Fruit fly (Drosophila melanogaster) whole organism, prepupa: ENCODE data around the gene CG31675.

Experiments
- Blimp-1 ChIP-seq: fragments of 200-800 bp; sonication (Bioruptor generic); optimal IDR thresholded peaks from 3 replicates; lab custom pipeline; 2017; ENCODE audit warnings: missing biosample characterization, missing genetic modification characterization, mild to moderate bottlenecking, moderate library complexity, missing genetic modification reagents
- CG10669 ChIP-seq: fragments of 200-800 bp; sonication (Bioruptor generic); optimal IDR thresholded peaks from 3 replicates; lab custom pipeline; 2018; ENCODE audit warnings: missing biosample characterization, mild to moderate bottlenecking, missing genetic modification characterization, moderate library complexity
- CG11294 ChIP-seq: fragments of 200-800 bp; sonication (Bioruptor generic); IDR thresholded peaks from 2 replicates; pipeline ENCODE4 v1.3.6; 2022; ENCODE audit warnings: missing biosample characterization, missing genetic modification characterization
- CG11902 ChIP-seq: fragments of 200-800 bp; sonication (Bioruptor generic); optimal IDR thresholded peaks from 3 replicates; lab custom pipeline; 2016; ENCODE audit warnings: missing biosample characterization, missing genetic modification characterization
- CG15336 ChIP-seq: fragments of 200-800 bp; sonication (Bioruptor generic); IDR thresholded peaks from 2 replicates; pipeline ENCODE4 v1.3.6; 2022; ENCODE audit warnings: missing biosample characterization, missing genetic modification characterization
- CG1621 ChIP-seq: fragments of 200-800 bp; sonication (Bioruptor generic); optimal IDR thresholded peaks from 3 replicates; lab custom pipeline; 2018; ENCODE audit warnings: missing biosample characterization, mild to moderate bottlenecking, missing genetic modification characterization
- CG3032 ChIP-seq: fragments of 200-800 bp; optimal IDR thresholded peaks from 2 replicates; lab custom pipeline; 2019; ENCODE audit warnings: missing biosample characterization, mild to moderate bottlenecking, missing genetic modification characterization, moderate library complexity
- CG31627 ChIP-seq: fragments of 200-800 bp; sonication (Bioruptor generic); optimal IDR thresholded peaks from 3 replicates; lab custom pipeline; 2016; ENCODE audit warnings: missing biosample characterization, missing genetic modification characterization
- CG32006 ChIP-seq: fragments of 200-800 bp; sonication (Bioruptor generic); optimal IDR thresholded peaks from 3 replicates; lab custom pipeline; 2017; ENCODE audit warnings: missing biosample characterization, mild to moderate bottlenecking, missing genetic modification characterization
- CG34406 ChIP-seq: fragments of 200-800 bp; sonication (Bioruptor generic); optimal IDR thresholded peaks from 3 replicates; lab custom pipeline; 2016; ENCODE audit warnings: missing biosample characterization, missing genetic modification characterization
- CG4318 ChIP-seq: fragments of 200-800 bp; sonication (Bioruptor generic); optimal IDR thresholded peaks from 3 replicates; lab custom pipeline; 2017; ENCODE audit warnings: missing biosample characterization, mild to moderate bottlenecking, missing genetic modification characterization
- CG6163 ChIP-seq: fragments of 200-800 bp; sonication (Bioruptor generic); IDR thresholded peaks from 3 replicates; pipeline ENCODE4 v1.3.6; 2022; ENCODE audit warnings: missing biosample characterization, missing genetic modification characterization
- CG6276 ChIP-seq: fragments of 200-800 bp; sonication (Bioruptor generic); optimal IDR thresholded peaks from 2 replicates; lab custom pipeline; 2017; ENCODE audit warnings: missing biosample characterization, mild to moderate bottlenecking, missing genetic modification characterization
- CG6792 ChIP-seq: fragments of 200-800 bp; sonication (Bioruptor generic); optimal IDR thresholded peaks from 3 replicates; lab custom pipeline; 2016; ENCODE audit warnings: missing biosample characterization, missing genetic modification characterization
- CG6808 ChIP-seq: fragments of 200-800 bp; sonication (Bioruptor generic); optimal IDR thresholded peaks from 3 replicates; lab custom pipeline; 2017; ENCODE audit warnings: missing biosample characterization, missing genetic modification characterization, mild to moderate bottlenecking, moderate library complexity, missing genetic modification reagents
- CG6854 ChIP-seq: fragments of 200-800 bp; sonication (Bioruptor generic); optimal IDR thresholded peaks from 2 replicates; lab custom pipeline; 2017; ENCODE audit warnings: missing biosample characterization, mild to moderate bottlenecking, missing genetic modification characterization
- CG7368 ChIP-seq: fragments of 200-800 bp; sonication (Bioruptor generic); optimal IDR thresholded peaks from 3 replicates; lab custom pipeline; 2016; ENCODE audit warnings: missing biosample characterization, missing genetic modification characterization
- CG8119 ChIP-seq: fragments of 200-800 bp; sonication (Bioruptor generic); IDR thresholded peaks from 3 replicates; pipeline ENCODE4 v1.3.6; 2022; ENCODE audit warnings: missing biosample characterization, missing genetic modification characterization
- CG8632 ChIP-seq: fragments of 200-800 bp; sonication (Bioruptor generic); optimal IDR thresholded peaks from 3 replicates; lab custom pipeline; 2016; ENCODE audit warnings: missing biosample characterization, missing genetic modification characterization
- CG9139 ChIP-seq: fragments of 200-800 bp; sonication (Bioruptor generic); optimal IDR thresholded peaks from 3 replicates; lab custom pipeline; 2017; ENCODE audit warnings: missing biosample characterization, mild to moderate bottlenecking, missing genetic modification characterization
- Eip78C ChIP-seq: fragments of 200-800 bp; sonication (Bioruptor generic); peaks from one replicate; lab custom pipeline; 2016; ENCODE audit warnings: missing biosample characterization, missing genetic modification characterization
- Eip93F ChIP-seq: fragments of 200-800 bp; sonication (Bioruptor generic); optimal IDR thresholded peaks from 2 replicates; lab custom pipeline; 2016; ENCODE audit warnings: missing biosample characterization, mild to moderate bottlenecking, missing genetic modification characterization
- Ets21C ChIP-seq: fragments of 200-800 bp; sonication (Bioruptor generic); optimal IDR thresholded peaks from 3 replicates; lab custom pipeline; 2016; ENCODE audit warnings: missing biosample characterization, missing genetic modification characterization
- Ets96B ChIP-seq: fragments of 200-800 bp; optimal IDR thresholded peaks from 2 replicates; lab custom pipeline; 2019; ENCODE audit warnings: missing biosample characterization, mild to moderate bottlenecking, missing genetic modification characterization, moderate library complexity
- Hr4 ChIP-seq: fragments of 200-800 bp; sonication (Bioruptor generic); optimal IDR thresholded peaks from 3 replicates; lab custom pipeline; 2016; ENCODE audit warnings: missing biosample characterization, missing genetic modification characterization
- Lpt ChIP-seq: fragments of 200-800 bp; sonication (Bioruptor generic); optimal IDR thresholded peaks from 3 replicates; lab custom pipeline; 2016; ENCODE audit warnings: missing biosample characterization, missing genetic modification characterization
- Met ChIP-seq: fragments of 200-800 bp; sonication (Bioruptor generic); optimal IDR thresholded peaks from 3 replicates; lab custom pipeline; 2016; ENCODE audit warnings: missing biosample characterization, missing genetic modification characterization
- Smox ChIP-seq: fragments of 200-800 bp; sonication (Bioruptor generic); optimal IDR thresholded peaks from 3 replicates; lab custom pipeline; 2016; ENCODE audit warnings: missing biosample characterization, missing genetic modification characterization
- Sox102F ChIP-seq: fragments of 200-800 bp; sonication (Bioruptor generic); optimal IDR thresholded peaks from 2 replicates; lab custom pipeline; 2016; ENCODE audit warnings: missing biosample characterization, mild to moderate bottlenecking, missing genetic modification characterization
- Sox14 ChIP-seq: fragments of 200-800 bp; sonication (Bioruptor generic); optimal IDR thresholded peaks from 3 replicates; lab custom pipeline; 2016; ENCODE audit warnings: missing biosample characterization, missing genetic modification characterization
- acj6 ChIP-seq: fragments of 200-800 bp; sonication (Bioruptor generic); optimal IDR thresholded peaks from 3 replicates; lab custom pipeline; 2016; ENCODE audit warnings: missing biosample characterization, missing genetic modification characterization
- dac ChIP-seq: fragments of 200-800 bp; sonication (Bioruptor generic); optimal IDR thresholded peaks from 2 replicates; lab custom pipeline; 2017; ENCODE audit warnings: missing biosample characterization, mild to moderate bottlenecking, missing genetic modification characterization
- dsx ChIP-seq: fragments of 200-800 bp; optimal IDR thresholded peaks from 3 replicates; lab custom pipeline; 2019; ENCODE audit warnings: missing biosample characterization, mild to moderate bottlenecking, missing genetic modification characterization, moderate library complexity; ENCODE audit not compliant: poor library complexity, severe bottlenecking
- eg ChIP-seq: fragments of 200-800 bp; sonication (Bioruptor generic); IDR thresholded peaks from 3 replicates; pipeline ENCODE4 v1.3.6; 2022; ENCODE audit warnings: missing biosample characterization, missing genetic modification characterization
- fkh ChIP-seq: fragments of 200-800 bp; sonication (Bioruptor generic); optimal IDR thresholded peaks from 3 replicates; lab custom pipeline; 2017; ENCODE audit warnings: missing biosample characterization, mild to moderate bottlenecking, missing genetic modification characterization, moderate library complexity
- lz ChIP-seq: fragments of 200-800 bp; sonication (Bioruptor generic); optimal IDR thresholded peaks from 3 replicates; lab custom pipeline; 2016; ENCODE audit warnings: missing biosample characterization, missing genetic modification characterization
- net ChIP-seq: fragments of 200-800 bp; sonication (Bioruptor generic); optimal IDR thresholded peaks from 3 replicates; lab custom pipeline; 2016; ENCODE audit warnings: missing biosample characterization, missing genetic modification characterization
- salr ChIP-seq, 2 experiments: fragments of 200-800 bp; sonication (Bioruptor generic); optimal IDR thresholded peaks; 3 replicates each; lab custom pipeline; 2016 to 2018; ENCODE audit warnings: missing biosample characterization in 2 of 2, missing genetic modification characterization in 2 of 2, mild to moderate bottlenecking in 1 of 2
- spab ChIP-seq: fragments of 200-800 bp; sonication (Bioruptor generic); optimal IDR thresholded peaks from 2 replicates; lab custom pipeline; 2017; ENCODE audit warnings: missing biosample characterization, mild to moderate bottlenecking, missing genetic modification characterization, missing genetic modification reagents
- ss ChIP-seq, 2 experiments: fragments of 200-800 bp; sonication (Bioruptor generic); optimal IDR thresholded peaks; 2 replicates in 1 of 2; 3 replicates in 1 of 2; lab custom pipeline; 2017 to 2018; ENCODE audit warnings: mild to moderate bottlenecking in 2 of 2, missing biosample characterization in 2 of 2, missing genetic modification characterization in 2 of 2, moderate library complexity in 1 of 2
- topi ChIP-seq: fragments of 200-800 bp; sonication (Bioruptor generic); optimal IDR thresholded peaks from 3 replicates; lab custom pipeline; 2016; ENCODE audit warnings: missing biosample characterization, missing genetic modification characterization
- vri ChIP-seq: fragments of 200-800 bp; sonication (Bioruptor generic); optimal IDR thresholded peaks from 3 replicates; lab custom pipeline; 2016; ENCODE audit warnings: missing biosample characterization, mild to moderate bottlenecking, missing genetic modification characterization

CG31675 gene

DNA sequence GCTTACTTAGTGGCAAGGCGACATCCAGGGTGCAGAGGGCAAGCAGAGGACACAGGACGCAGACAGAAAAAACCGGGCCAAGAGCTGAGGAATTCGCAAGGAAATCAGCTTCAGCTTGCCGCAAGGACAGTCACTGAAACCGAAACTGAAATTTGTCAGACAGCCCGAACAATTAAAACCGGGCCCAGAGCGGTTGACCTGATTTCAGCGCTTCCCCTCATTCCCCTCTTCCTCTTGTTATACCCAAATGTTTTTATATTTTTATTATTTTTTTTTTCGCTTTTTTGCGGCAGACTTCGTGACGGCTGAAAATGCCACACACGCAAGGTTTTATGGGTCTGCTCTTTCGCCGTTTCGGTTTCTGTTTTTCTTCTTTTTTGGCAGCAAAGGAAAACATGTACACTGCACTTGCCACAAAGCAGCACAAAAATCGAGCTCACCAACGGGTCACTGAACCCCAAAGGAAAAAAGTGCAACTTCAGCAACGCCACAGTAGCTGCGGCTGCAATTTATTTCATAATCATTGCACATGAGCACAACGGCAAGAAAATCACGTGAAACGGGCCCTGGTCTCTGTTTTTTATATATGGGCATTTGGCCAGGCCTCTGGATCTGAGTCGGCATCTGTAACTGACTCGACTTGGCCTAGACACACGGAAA, 40.6 kb downstream of the CG31675 start:
- TF ChIP-seq Blimp-1 (GFP tag; lab: Kevin White, UChicago), result peak; percentile 76
- TF ChIP-seq Eip78C (GFP tag; lab: Kevin White, UChicago), result peak; percentile 41
- peak; percentile 55 for TF ChIP-seq CG6854 (GFP tag; lab: Kevin White, UChicago)
- TF ChIP-seq CG6276 (GFP tag; lab: Kevin White, UChicago), result no peak
- peak; percentile 37; the same call in 1 of the 3 replicates for TF ChIP-seq eg (GFP tag; lab: Robert Waterston, UW)

dm6 chr2L:20909301-20909700, 41.7 kb downstream of the CG31675 start:
- TF ChIP-seq CG1621 (tag; lab: Kevin White, UChicago) (no peak), CG7368 (GFP tag; lab: Kevin White, UChicago) (no peak), CG6163 (GFP tag; lab: Robert Waterston, UW) (no peak)

DNA sequence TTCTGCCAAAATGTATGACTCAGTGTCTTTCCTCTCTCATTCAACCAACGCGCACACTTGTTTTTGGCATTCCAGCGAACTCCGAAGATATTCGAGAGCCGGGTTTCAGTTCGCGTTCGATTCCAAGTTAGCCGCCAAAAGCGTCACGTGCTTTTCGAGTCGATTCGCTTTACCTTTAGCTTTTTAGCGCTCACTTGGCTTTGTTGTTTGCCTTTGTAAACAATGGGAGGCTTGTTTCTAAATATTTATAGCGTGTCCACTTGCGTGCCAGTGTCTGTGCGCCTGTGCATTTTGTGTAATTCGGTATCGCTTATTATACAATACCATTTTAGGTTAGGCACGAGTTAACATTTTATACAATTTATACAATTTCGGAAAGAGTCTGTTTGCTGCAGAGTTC, 43.8 kb downstream of the CG31675 start:
- TF ChIP-seq fkh (GFP tag; lab: Kevin White, UChicago), result peak; percentile 76
- TF ChIP-seq topi (GFP tag; lab: Kevin White, UChicago), result no peak
- TF ChIP-seq Sox102F (GFP tag; lab: Kevin White, UChicago), result peak; percentile 19
- no peak for TF ChIP-seq CG6854 (GFP tag; lab: Kevin White, UChicago)
- peak; percentile 60 for TF ChIP-seq Eip78C (GFP tag; lab: Kevin White, UChicago)
- TF ChIP-seq CG6163 (GFP tag; lab: Robert Waterston, UW), result no peak
- TF ChIP-seq eg (GFP tag; lab: Robert Waterston, UW), result 0 out of 3 replicates have a peak, but pooled peaks have one; percentile 14
- peak; percentile 63 for TF ChIP-seq vri (GFP tag; lab: Kevin White, UChicago)
- no peak for TF ChIP-seq CG3032
- TF ChIP-seq acj6 (GFP tag; lab: Kevin White, UChicago), result no peak
- no peak for TF ChIP-seq ss (GFP tag; optimal IDR thresholded peaks at IDR 0.05; lab: Kevin White, UChicago)
- TF ChIP-seq Eip93F (GFP tag; lab: Kevin White, UChicago), result peak; percentile 1
- no peak for TF ChIP-seq CG6792 (GFP tag; lab: Kevin White, UChicago)
- no peak for TF ChIP-seq dsx (GFP tag; lab: Kevin White, UChicago)
- TF ChIP-seq CG11902, result no peak
- no peak for TF ChIP-seq lz (GFP tag; lab: Kevin White, UChicago)
- no peak for TF ChIP-seq CG31627 (GFP tag; lab: Kevin White, UChicago)
- no peak for TF ChIP-seq CG8119 (GFP tag; lab: Robert Waterston, UW)
- TF ChIP-seq net (GFP tag; lab: Kevin White, UChicago), result no peak
- no peak for TF ChIP-seq Met (GFP tag; lab: Kevin White, UChicago)
- TF ChIP-seq Ets96B (tag; lab: Kevin White, UChicago), result no peak

DNA sequence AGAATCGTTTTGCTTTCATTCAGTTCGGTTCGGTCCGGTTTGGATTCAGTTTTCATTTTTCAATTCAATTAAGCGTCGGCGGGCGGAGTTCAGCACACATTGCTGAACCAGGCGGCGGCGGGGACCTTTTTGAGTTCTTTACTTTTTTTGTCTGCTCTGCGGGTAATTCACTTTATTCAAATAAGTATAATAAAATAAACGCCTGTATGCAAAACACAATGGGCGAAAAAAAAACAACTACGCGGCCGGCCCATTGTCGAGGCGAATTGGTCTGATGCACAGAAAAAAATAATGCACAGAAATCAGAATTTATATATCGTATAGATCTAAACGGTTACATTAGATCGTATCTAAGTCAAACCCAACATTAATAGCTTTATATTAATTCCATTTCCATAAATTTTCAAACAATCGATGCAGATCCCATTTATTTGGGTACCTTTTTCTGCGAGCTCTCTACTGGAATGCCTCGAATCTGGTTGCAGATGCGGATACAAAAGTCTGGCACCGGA, 45.3 kb downstream of the CG31675 start:
- TF ChIP-seq acj6 (GFP tag; lab: Kevin White, UChicago) (peak; percentile 76), Sox14 (GFP tag; lab: Kevin White, UChicago) (peak; percentile 70), Ets21C (GFP tag; lab: Kevin White, UChicago) (peak; percentile 48), CG4318 (GFP tag; lab: Kevin White, UChicago) (no peak), dsx (GFP tag; lab: Kevin White, UChicago) (peak; percentile 24), salr (GFP tag; optimal IDR thresholded peaks at IDR 0.05; lab: Kevin White, UChicago) (peak in 1 of 2 experiments; percentile 44), CG32006 (peak; percentile 42), CG8632 (GFP tag; lab: Kevin White, UChicago) (peak; percentile 68), CG8119 (GFP tag; lab: Robert Waterston, UW) (0 out of 3 replicates have a peak, but pooled peaks have one; percentile 43), lz (GFP tag; lab: Kevin White, UChicago) (peak; percentile 65), CG6854 (GFP tag; lab: Kevin White, UChicago) (no peak), CG6808 (GFP tag; lab: Kevin White, UChicago) (peak; percentile 81), Hr4 (GFP tag; lab: Kevin White, UChicago) (peak; percentile 53), CG11294 (GFP tag; lab: Robert Waterston, UW) (peak; percentile 16; the same call in 1 of the 2 replicates), CG10669 (GFP tag; lab: Kevin White, UChicago) (peak; percentile 65), dac (no peak), Eip93F (GFP tag; lab: Kevin White, UChicago) (no peak), Eip78C (GFP tag; lab: Kevin White, UChicago) (peak; percentile 91), CG6792 (GFP tag; lab: Kevin White, UChicago) (peak; percentile 66), CG9139 (GFP tag; lab: Kevin White, UChicago) (peak; percentile 20), Lpt (GFP tag; lab: Kevin White, UChicago) (peak; percentile 27), fkh (GFP tag; lab: Kevin White, UChicago) (no peak), spab (GFP tag; lab: Kevin White, UChicago) (peak; percentile 75), CG34406 (GFP tag; lab: Kevin White, UChicago) (peak; percentile 76), Smox (GFP tag; lab: Kevin White, UChicago) (peak; percentile 61), CG15336 (peak; percentile 55)
